Worm (Caenorhabditis elegans): ENCODE measurements around the gene B0238.15.

B0238.15 gene

DNA sequence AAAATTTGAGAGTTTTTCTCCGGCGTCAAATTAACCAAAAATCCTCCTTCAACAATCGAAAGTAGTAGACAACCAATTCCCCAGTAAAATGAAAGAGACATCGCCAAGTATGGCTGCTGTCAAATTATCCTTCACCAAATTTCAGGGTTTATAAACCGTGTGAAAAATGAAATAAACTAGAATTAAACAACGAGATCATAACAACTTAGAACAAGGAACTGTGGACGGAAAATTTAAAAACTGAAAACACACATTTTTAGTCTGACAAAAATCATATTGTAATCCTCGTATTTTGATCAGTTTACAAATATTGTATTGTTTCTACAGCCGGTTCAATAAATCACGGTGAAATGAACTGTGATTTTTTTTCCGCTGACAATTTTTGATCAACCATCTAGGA lies 23.0 kb downstream of the B0238.15 start, which contains the start of gene cest-30:
Gene cest-30 (minus strand): TSS at position 101 of the 400 bp plus-strand sequence.
- TF ChIP-seq aly-2 (tag; optimal IDR thresholded peaks at IDR 0.05) (no peak), nhr-23 (tag; optimal IDR thresholded peaks at IDR 0.05) (no peak), lin-39 (tag; optimal IDR thresholded peaks at IDR 0.05) (no peak), elt-1 (tag; optimal IDR thresholded peaks at IDR 0.05) (no peak), unc-62 (GFP tag; optimal IDR thresholded peaks at IDR 0.05) (no peak), elt-2 (tag; optimal IDR thresholded peaks at IDR 0.05) (no peak), pqm-1 (tag; optimal IDR thresholded peaks at IDR 0.05) (no peak), nhr-28 (tag; optimal IDR thresholded peaks at IDR 0.05) (no peak), mdl-1 (tag; optimal IDR thresholded peaks at IDR 0.05) (no peak), zag-1 (tag; optimal IDR thresholded peaks at IDR 0.05) (no peak), hmg-11 (tag; optimal IDR thresholded peaks at IDR 0.05) (no peak), ztf-11 (tag; optimal IDR thresholded peaks at IDR 0.05) (no peak)

DNA sequence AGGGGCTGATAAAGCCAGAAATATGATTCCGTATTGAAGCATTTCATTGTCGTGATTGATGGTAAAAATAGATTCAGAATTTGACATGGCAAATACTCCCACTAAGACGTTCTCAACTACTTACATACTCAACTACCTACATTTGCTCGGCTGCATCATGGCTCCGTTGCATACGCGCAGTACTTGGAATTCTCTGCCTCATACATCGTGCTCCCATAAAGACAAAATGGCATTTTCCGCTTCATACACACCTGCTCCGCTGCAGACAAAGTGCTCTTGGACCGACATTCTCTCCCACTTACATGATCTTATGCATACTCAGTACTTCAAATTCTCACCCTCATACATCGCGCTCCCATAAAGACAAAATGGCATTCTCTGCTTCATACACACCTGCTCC lies 25.6 kb downstream of the B0238.15 start, which contains the start of the genes srt-69 and B0238.12:
Gene srt-69 (minus strand): TSS at position 101 of the 400 bp plus-strand sequence.
Gene B0238.12 (plus strand): TSS at position 264 of the 400 bp plus-strand sequence.
- TF ChIP-seq daf-12 (tag; optimal IDR thresholded peaks at IDR 0.05), result no peak
- no peak for TF ChIP-seq lin-39 (tag; optimal IDR thresholded peaks at IDR 0.05)
- TF ChIP-seq egl-27 (tag; optimal IDR thresholded peaks at IDR 0.05), result no peak
- no peak for TF ChIP-seq fkh-10 (GFP tag; optimal IDR thresholded peaks at IDR 0.05)
- TF ChIP-seq nhr-76 (tag; optimal IDR thresholded peaks at IDR 0.05), result no peak
- no peak for TF ChIP-seq skn-1 (tag; optimal IDR thresholded peaks at IDR 0.05)
- no peak for TF ChIP-seq pha-4 (tag; optimal IDR thresholded peaks at IDR 0.05)
- no peak for TF ChIP-seq lsy-12 (tag; optimal IDR thresholded peaks at IDR 0.05)
- no peak for TF ChIP-seq nhr-23 (tag; optimal IDR thresholded peaks at IDR 0.05)
- no peak for TF ChIP-seq tbx-2 (tag; optimal IDR thresholded peaks at IDR 0.05)
- no peak for TF ChIP-seq nhr-67 (tag; optimal IDR thresholded peaks at IDR 0.05)
- TF ChIP-seq ama-1 (optimal IDR thresholded peaks at IDR 0.05), result no peak

DNA sequence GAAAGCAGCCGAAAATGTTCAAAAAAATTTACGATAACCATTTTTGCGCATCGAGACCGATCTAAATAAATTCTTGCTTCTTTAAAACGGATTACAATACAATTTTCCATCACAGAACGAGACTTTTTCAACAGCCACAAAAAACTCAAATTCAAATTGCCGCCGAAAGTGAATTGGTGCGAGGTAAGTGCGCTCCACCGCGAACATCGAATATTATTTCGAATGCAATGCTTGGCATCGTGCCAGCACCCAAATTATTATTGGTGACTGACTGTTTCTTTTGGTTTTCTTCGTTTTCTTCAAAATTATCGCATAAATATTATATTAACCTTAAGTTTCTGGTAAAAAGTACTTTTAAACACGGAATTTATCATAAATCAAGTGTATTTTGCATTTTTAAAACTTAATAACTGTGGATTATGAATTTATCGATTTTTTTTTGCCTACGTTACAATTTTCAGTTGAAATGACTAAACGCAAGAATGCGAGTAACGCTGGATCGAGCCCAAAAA lies 29.1 kb downstream of the B0238.15 start, which contains the start of gene penr-1:
Gene penr-1 (plus strand): TSS at position 462 of the 512 bp plus-strand sequence.
- no peak for TF ChIP-seq unc-39 (tag; optimal IDR thresholded peaks at IDR 0.05)
- peak; percentile 69 for TF ChIP-seq nfya-1 (tag; optimal IDR thresholded peaks at IDR 0.05; ENCODE audit: insufficient read depth)
- TF ChIP-seq jun-1 (tag; optimal IDR thresholded peaks at IDR 0.05), result no peak
- TF ChIP-seq elt-2 (tag; optimal IDR thresholded peaks at IDR 0.05), result peak; percentile 23
- no peak for TF ChIP-seq lsy-12 (tag; optimal IDR thresholded peaks at IDR 0.05)
- TF ChIP-seq lin-15B (tag; optimal IDR thresholded peaks at IDR 0.05), result peak; percentile 74
- peak; percentile 60 for TF ChIP-seq nhr-23 (tag; optimal IDR thresholded peaks at IDR 0.05)
- TF ChIP-seq daf-12 (tag; optimal IDR thresholded peaks at IDR 0.05), result no peak
- no peak for TF ChIP-seq ztf-11 (tag; optimal IDR thresholded peaks at IDR 0.05)
- no peak for TF ChIP-seq aly-2 (tag; optimal IDR thresholded peaks at IDR 0.05)
- TF ChIP-seq ceh-28 (tag; optimal IDR thresholded peaks at IDR 0.05), result no peak
- TF ChIP-seq skn-1 (tag; optimal IDR thresholded peaks at IDR 0.05), result no peak
- no peak for TF ChIP-seq nhr-43 (tag; optimal IDR thresholded peaks at IDR 0.05; ENCODE audit: poor library complexity, severe bottlenecking)
- TF ChIP-seq egl-5 (tag; optimal IDR thresholded peaks at IDR 0.05), result peak; percentile 63
- no peak for TF ChIP-seq pqm-1 (tag; optimal IDR thresholded peaks at IDR 0.05)
- TF ChIP-seq lin-39 (tag; optimal IDR thresholded peaks at IDR 0.05), result peak; percentile 1
- TF ChIP-seq ZK546.5 (tag; optimal IDR thresholded peaks at IDR 0.05), result no peak
- peak; percentile 53 for TF ChIP-seq nhr-25 (tag; optimal IDR thresholded peaks at IDR 0.05)
- no peak for TF ChIP-seq tbx-2 (tag; optimal IDR thresholded peaks at IDR 0.05)
- TF ChIP-seq ama-1 (optimal IDR thresholded peaks at IDR 0.05), result no peak
- TF ChIP-seq fkh-10 (GFP tag; optimal IDR thresholded peaks at IDR 0.05), result no peak
- TF ChIP-seq fkh-2 (tag; optimal IDR thresholded peaks at IDR 0.05), result no peak
- TF ChIP-seq elt-3 (tag; optimal IDR thresholded peaks at IDR 0.05), result no peak
- no peak for TF ChIP-seq nhr-76 (tag; optimal IDR thresholded peaks at IDR 0.05)
- TF ChIP-seq egl-27 (tag; optimal IDR thresholded peaks at IDR 0.05), result no peak
- TF ChIP-seq nhr-77 (tag; optimal IDR thresholded peaks at IDR 0.05), result no peak
- no peak for TF ChIP-seq R02D3.7 (tag; optimal IDR thresholded peaks at IDR 0.05)
- no peak for TF ChIP-seq ceh-82 (tag; optimal IDR thresholded peaks at IDR 0.05)
- TF ChIP-seq nhr-67 (tag; optimal IDR thresholded peaks at IDR 0.05), result no peak
- TF ChIP-seq zag-1 (tag; optimal IDR thresholded peaks at IDR 0.05), result no peak
- no peak for TF ChIP-seq nhr-11 (tag; optimal IDR thresholded peaks at IDR 0.05)
- TF ChIP-seq nhr-28 (tag; optimal IDR thresholded peaks at IDR 0.05), result no peak
- peak; percentile 64 for TF ChIP-seq pha-4 (tag; optimal IDR thresholded peaks at IDR 0.05)
- no peak for TF ChIP-seq eor-1 (tag; optimal IDR thresholded peaks at IDR 0.05)
- no peak for TF ChIP-seq mdl-1 (tag; optimal IDR thresholded peaks at IDR 0.05)
- TF ChIP-seq fos-1 (tag; optimal IDR thresholded peaks at IDR 0.05), result no peak
- no peak for TF ChIP-seq nhr-12 (tag; optimal IDR thresholded peaks at IDR 0.05)
- TF ChIP-seq ztf-4 (tag; optimal IDR thresholded peaks at IDR 0.05), result no peak
- TF ChIP-seq ceh-16 (tag; optimal IDR thresholded peaks at IDR 0.05), result no peak
- no peak for TF ChIP-seq elt-1 (tag; optimal IDR thresholded peaks at IDR 0.05)
- TF ChIP-seq nhr-237 (tag; optimal IDR thresholded peaks at IDR 0.05), result no peak
- TF ChIP-seq sea-2 (GFP tag; optimal IDR thresholded peaks at IDR 0.05), result no peak
- TF ChIP-seq snpc-4 (tag; optimal IDR thresholded peaks at IDR 0.05), result no peak
- TF ChIP-seq mml-1 (tag; optimal IDR thresholded peaks at IDR 0.05), result no peak
- no peak for TF ChIP-seq unc-62 (GFP tag; optimal IDR thresholded peaks at IDR 0.05)
- no peak for TF ChIP-seq ceh-9 (tag; optimal IDR thresholded peaks at IDR 0.05)

All from whole organism, L3 larva.